Worm (Caenorhabditis elegans): ENCODE data around the gene C03H5.7.

DNA sequence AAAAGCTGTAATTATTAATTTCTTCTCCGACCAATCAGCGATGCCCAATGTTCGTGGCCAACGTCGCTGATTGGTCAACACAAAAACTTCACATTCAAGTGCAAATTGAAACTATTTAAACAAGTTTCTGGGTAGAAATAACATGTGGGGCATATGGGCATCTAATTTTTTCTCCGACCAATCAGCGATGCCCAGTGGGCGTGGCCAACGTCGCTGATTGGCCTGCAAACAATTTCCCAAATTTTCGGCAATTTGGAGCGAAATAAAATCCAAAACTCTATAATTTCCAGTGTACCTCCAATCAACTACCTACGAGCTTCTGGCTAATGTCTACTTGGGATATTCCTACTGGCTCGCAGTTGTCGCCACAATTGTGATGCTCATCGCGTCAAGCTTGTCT lies 38.8 kb upstream of the C03H5.7 start:
- no peak for TF ChIP-seq Y56A3A.18 (GFP tag; IDR thresholded peaks at IDR 0.05)
- no peak for TF ChIP-seq zfh-2 (GFP tag; conservative IDR thresholded peaks at IDR 0.05)
- TF ChIP-seq nhr-90 (tag; optimal IDR thresholded peaks at IDR 0.05), result no peak
- no peak for TF ChIP-seq akir-1 (GFP tag; optimal IDR thresholded peaks at IDR 0.05)
- no peak for TF ChIP-seq ama-1 (optimal IDR thresholded peaks at IDR 0.05)
- TF ChIP-seq ama-1 (GFP tag; optimal IDR thresholded peaks at IDR 0.05), result no peak
- no peak for TF ChIP-seq T26A5.8 (tag; optimal IDR thresholded peaks at IDR 0.05)
- no peak for TF ChIP-seq F22D6.2 (tag; optimal IDR thresholded peaks at IDR 0.05)
- TF ChIP-seq F49E8.2 (tag; optimal IDR thresholded peaks at IDR 0.05; ENCODE audit: insufficient read depth), result no peak
- TF ChIP-seq dpl-1 (GFP tag; optimal IDR thresholded peaks at IDR 0.05), result no peak
- TF ChIP-seq hrde-1 (tag; optimal IDR thresholded peaks at IDR 0.05; ENCODE audit: borderline replicate concordance), result no peak
